Worm (Caenorhabditis elegans): ENCODE data around the gene B0285.3.

ce11 chrIII:4356384-4356783 lies 13.2 kb upstream of the B0285.3 start, which contains the start of gene mnp-1:
- no peak for TF ChIP-seq egl-27 (tag; optimal IDR thresholded peaks at IDR 0.05)
- no peak for TF ChIP-seq fos-1 (tag; optimal IDR thresholded peaks at IDR 0.05)
- no peak for TF ChIP-seq ama-1 (optimal IDR thresholded peaks at IDR 0.05)
- TF ChIP-seq zag-1 (tag; optimal IDR thresholded peaks at IDR 0.05): no peak
- no peak for TF ChIP-seq nhr-237 (tag; optimal IDR thresholded peaks at IDR 0.05)
- TF ChIP-seq elt-1 (tag; optimal IDR thresholded peaks at IDR 0.05): no peak
- TF ChIP-seq C34F6.9 (tag; optimal IDR thresholded peaks at IDR 0.05): no peak
- TF ChIP-seq peb-1 (tag; optimal IDR thresholded peaks at IDR 0.05): no peak
- no peak for TF ChIP-seq nhr-12 (tag; optimal IDR thresholded peaks at IDR 0.05)
- no peak for TF ChIP-seq ceh-82 (tag; optimal IDR thresholded peaks at IDR 0.05)
- no peak for TF ChIP-seq nhr-11 (tag; optimal IDR thresholded peaks at IDR 0.05)

All from whole organism, L2 larva.